Worm (Caenorhabditis elegans) whole organism, young adult: ENCODE measurements around the gene F45D11.7.
"Not testable (repeated sequence)": the region's sequence is repeated elsewhere in the genome, so short reads cannot be mapped to it uniquely, and the experiment has no call there.

ENCODE experiments used
- B0336.3 ChIP-seq: fragments of 200-800 bp; sonication (Bioruptor generic); IDR thresholded peaks from 2 replicates; pipeline ENCODE4 v1.3.6; 2022; ENCODE audit warnings: missing genetic modification characterization, missing compliant biosample characterization
- C17E4.6 ChIP-seq: fragments of 200-800 bp; sonication (Bioruptor generic); IDR thresholded peaks from 2 replicates; pipeline ENCODE4 v1.3.6; 2022; ENCODE audit warnings: missing genetic modification reagents, missing genetic modification characterization, missing compliant biosample characterization
- D2030.7 ChIP-seq: fragments of 200-800 bp; sonication (Bioruptor generic); IDR thresholded peaks from 2 replicates; pipeline ENCODE4 v1.3.6; 2022; ENCODE audit warnings: missing genetic modification reagents, missing genetic modification characterization, missing compliant biosample characterization
- F33H1.4 ChIP-seq: fragments of 200-800 bp; sonication (Bioruptor generic); IDR thresholded peaks from 2 replicates; pipeline ENCODE4 v1.3.6; 2022; ENCODE audit warnings: missing genetic modification reagents, missing genetic modification characterization, missing compliant biosample characterization
- F37B4.10 ChIP-seq: fragments of 200-800 bp; sonication (Bioruptor generic); IDR thresholded peaks from 2 replicates; pipeline ENCODE4 v1.3.6; 2022; ENCODE audit warnings: missing genetic modification characterization, missing compliant biosample characterization
- F57A8.1 ChIP-seq: fragments of 200-800 bp; sonication (Bioruptor generic); optimal IDR thresholded peaks from 2 replicates; lab custom pipeline; 2018; ENCODE audit warnings: mild to moderate bottlenecking, missing genetic modification characterization, moderate library complexity, missing compliant biosample characterization
- F57C9.4 ChIP-seq: sonication (generic microtip); optimal IDR thresholded peaks from 2 replicates; lab custom pipeline; 2017; ENCODE audit warnings: mild to moderate bottlenecking, missing genetic modification characterization, missing compliant biosample characterization
- ZK185.1 ChIP-seq: sonication (generic microtip); optimal IDR thresholded peaks from 2 replicates; lab custom pipeline; 2016; ENCODE audit warnings: mild to moderate bottlenecking, missing genetic modification characterization, missing compliant biosample characterization; ENCODE audit not compliant: poor library complexity, severe bottlenecking
- attf-6 ChIP-seq: fragments of 200-800 bp; sonication (Bioruptor generic); IDR thresholded peaks from 2 replicates; pipeline ENCODE4 v1.3.6; 2022; ENCODE audit warnings: missing genetic modification reagents, missing genetic modification characterization, missing compliant biosample characterization
- bed-1 ChIP-seq: fragments of 200-800 bp; sonication (Bioruptor generic); IDR thresholded peaks from 2 replicates; pipeline ENCODE4 v1.3.6; 2022; ENCODE audit warnings: missing genetic modification reagents, missing genetic modification characterization, missing compliant biosample characterization
- cebp-1 ChIP-seq, 2 experiments: fragments of 200-800 bp in 1 of 2; sonication (Bioruptor generic) in 1 of 2; sonication (generic microtip) in 1 of 2; IDR thresholded peaks in 1 of 2; optimal IDR thresholded peaks in 1 of 2; 2 replicates each; pipeline versions ENCODE4 v1.3.6 to Lab custom; 2017 to 2022; ENCODE audit warnings: missing compliant biosample characterization in 2 of 2, missing genetic modification characterization in 2 of 2, mild to moderate bottlenecking in 1 of 2, missing genetic modification reagents in 1 of 2, moderate library complexity in 1 of 2
- ceh-91 ChIP-seq: fragments of 200-800 bp; sonication (Bioruptor generic); IDR thresholded peaks from 2 replicates; pipeline ENCODE4 v1.3.6; 2022; ENCODE audit warnings: missing genetic modification reagents, missing genetic modification characterization, missing compliant biosample characterization
- efl-1 ChIP-seq: fragments of 150-350 bp; optimal IDR thresholded peaks from 2 replicates; lab custom pipeline; 2014; ENCODE audit warnings: missing biosample characterization, missing genetic modification reagents, missing genetic modification characterization
- egl-18 ChIP-seq: fragments of 200-800 bp; sonication (Bioruptor generic); IDR thresholded peaks from 2 replicates; pipeline ENCODE4 v1.3.6; 2022; ENCODE audit warnings: missing genetic modification reagents, missing genetic modification characterization, missing compliant biosample characterization
- gei-17 ChIP-seq: fragments of 200-800 bp; sonication (Bioruptor generic); optimal IDR thresholded peaks from 2 replicates; lab custom pipeline; 2018; ENCODE audit warnings: mild to moderate bottlenecking, missing genetic modification characterization, missing compliant biosample characterization
- hlh-26 ChIP-seq: fragments of 200-800 bp; sonication (Bioruptor generic); conservative IDR thresholded peaks from 2 replicates; pipeline ENCODE4 v1.3.6; 2022; ENCODE audit warnings: missing genetic modification reagents, missing genetic modification characterization, missing compliant biosample characterization
- lin-26 ChIP-seq: fragments of 200-800 bp; sonication (Bioruptor generic); IDR thresholded peaks from 2 replicates; pipeline ENCODE4 v1.3.6; 2022; ENCODE audit warnings: missing genetic modification reagents, missing genetic modification characterization, missing compliant biosample characterization
- lin-35 ChIP-seq, 3 experiments: fragments of 150-350 bp in 2 of 3; sonication (generic microtip) in 1 of 3; optimal IDR thresholded peaks; 2 replicates each; lab custom pipeline; 2014 to 2018; ENCODE audit warnings: missing biosample characterization in 3 of 3, missing genetic modification characterization in 3 of 3, missing genetic modification reagents in 3 of 3
- lir-1 ChIP-seq: fragments of 200-800 bp; sonication (Bioruptor generic); conservative IDR thresholded peaks from 2 replicates; pipeline ENCODE4 v1.3.6; 2022; ENCODE audit warnings: missing genetic modification reagents, missing genetic modification characterization, missing compliant biosample characterization
- madf-6 ChIP-seq: fragments of 200-800 bp; sonication (Bioruptor generic); IDR thresholded peaks from 2 replicates; pipeline ENCODE4 v1.3.6; 2022; ENCODE audit warnings: missing genetic modification reagents, missing genetic modification characterization, missing compliant biosample characterization
- mes-4 ChIP-seq: sonication (generic microtip); optimal IDR thresholded peaks from 2 replicates; lab custom pipeline; 2016; ENCODE audit warnings: missing genotype, missing genetic modification characterization, missing compliant biosample characterization
- nhr-80 ChIP-seq: sonication (generic microtip); optimal IDR thresholded peaks from 2 replicates; lab custom pipeline; 2016; ENCODE audit warnings: missing genetic modification characterization, missing compliant biosample characterization
- nhr-90 ChIP-seq: sonication (generic microtip); optimal IDR thresholded peaks from 2 replicates; lab custom pipeline; 2016; ENCODE audit warnings: missing genotype, mild to moderate bottlenecking, missing genetic modification characterization, missing compliant biosample characterization
- pbrm-1 ChIP-seq: fragments of 200-800 bp; sonication (Bioruptor generic); IDR thresholded peaks from 2 replicates; pipeline ENCODE4 v1.3.6; 2022; ENCODE audit warnings: missing genetic modification reagents, missing genetic modification characterization, missing compliant biosample characterization
- sea-2 ChIP-seq: fragments of 200-800 bp; sonication (Bioruptor generic); IDR thresholded peaks from 2 replicates; pipeline ENCODE4 v1.3.6; 2022; ENCODE audit warnings: missing genetic modification characterization, missing compliant biosample characterization
- snpc-1.1 ChIP-seq: sonication (generic microtip); optimal IDR thresholded peaks from 2 replicates; lab custom pipeline; 2017; ENCODE audit warnings: missing genetic modification characterization, mild to moderate bottlenecking, missing compliant biosample characterization, antibody characterized with exemption, moderate library complexity, missing genotype, missing genetic modification reagents; ENCODE audit not compliant: insufficient read depth
- tbp1 ChIP-seq: fragments of 200-800 bp; sonication (Bioruptor generic); optimal IDR thresholded peaks from 2 replicates; lab custom pipeline; 2018; ENCODE audit warnings: mild to moderate bottlenecking, missing genetic modification characterization, missing compliant biosample characterization
- unc-130 ChIP-seq: sonication (generic microtip); optimal IDR thresholded peaks from 2 replicates; lab custom pipeline; 2016; ENCODE audit warnings: missing genetic modification reagents, missing genetic modification characterization, missing compliant biosample characterization
- ztf-6 ChIP-seq: fragments of 200-800 bp; sonication (Bioruptor generic); IDR thresholded peaks from 2 replicates; pipeline ENCODE4 v1.3.6; 2022; ENCODE audit warnings: missing genetic modification reagents, missing genetic modification characterization, missing compliant biosample characterization

The F45D11.7 gene

DNA sequence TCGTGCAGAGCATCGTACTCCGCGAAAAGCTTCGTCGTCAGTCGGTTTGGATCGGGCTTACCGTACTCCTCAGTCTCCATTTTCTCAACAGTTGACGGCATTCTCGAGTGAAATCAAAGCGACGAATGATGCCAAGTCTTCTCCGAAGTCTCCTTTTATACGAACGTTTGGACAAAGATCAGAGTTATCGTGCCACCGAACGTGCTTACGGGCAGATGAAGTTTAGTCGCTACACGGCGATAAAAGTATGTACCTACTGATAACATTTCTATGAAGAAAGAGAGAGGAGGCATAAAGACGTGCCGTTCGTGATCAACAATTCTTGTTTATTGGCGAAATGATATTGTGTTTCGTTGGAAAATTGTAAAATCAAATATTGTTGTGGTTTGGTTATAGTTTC is 12.0 kb downstream of the F45D11.7 start, which contains the start of gene F45D11.14:
Gene F45D11.14, minus strand, starts transcription at position 101 of the 400 bp plus-strand sequence.
- TF ChIP-seq F37B4.10, lir-1, ceh-91 (GFP tag; lab: Robert Waterston, UW): not testable (repeated sequence)
- TF ChIP-seq, all 124 proteins: peak for 0; not testable (repeated sequence) for 124

ce11 chrII:1024684-1025083 is 30.4 kb downstream of the F45D11.7 start, which contains the start of gene btb-11:
btb-11 (minus strand) TSS chrII:1024784.
- not testable (repeated sequence) for TF ChIP-seq hlh-26 (GFP tag; lab: Robert Waterston, UW); lin-35 (GFP tag; optimal IDR thresholded peaks at IDR 0.05; lab: Kevin White, UChicago); tbp1 (GFP tag; lab: Kevin White, UChicago)

DNA sequence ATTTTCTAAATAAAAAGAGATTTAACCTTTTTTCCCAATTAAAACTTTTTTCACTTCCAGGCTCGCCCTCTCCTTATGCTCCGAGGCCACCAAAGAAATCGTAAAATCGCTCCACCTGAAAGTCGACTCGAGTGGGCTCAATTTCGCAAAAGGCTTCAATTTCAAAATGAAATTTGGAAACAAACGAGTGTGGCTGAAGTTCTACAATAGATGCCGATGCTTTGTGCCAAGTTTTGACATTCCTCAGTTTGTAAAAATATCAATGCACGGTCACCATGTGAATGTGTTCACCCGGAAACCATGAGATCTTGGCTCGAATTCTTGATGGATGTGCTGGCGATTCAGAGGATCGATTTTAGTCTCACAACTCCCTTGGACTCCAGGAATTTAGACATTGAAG is 32.3 kb downstream of the F45D11.7 start, which contains the start of gene M01D1.12:
Gene M01D1.12, plus strand, starts transcription at position 301 of the 400 bp plus-strand sequence.
- TF ChIP-seq mes-4 (tag; lab: Kevin White, UChicago) (no peak), D2030.7 (no peak), egl-18 (GFP tag; lab: Robert Waterston, UW) (no peak), nhr-80 (no peak), C17E4.6 (no peak), F57C9.4 (tag; lab: Kevin White, UChicago) (no peak), bed-1 (GFP tag; lab: Robert Waterston, UW) (no peak), snpc-1.1 (no peak), nhr-90 (tag; lab: Kevin White, UChicago) (no peak), cebp-1 (GFP tag; IDR thresholded peaks at IDR 0.05; lab: Robert Waterston, UW) (no peak), cebp-1 (tag; optimal IDR thresholded peaks at IDR 0.05; lab: Kevin White, UChicago) (no peak), pbrm-1 (GFP tag; lab: Robert Waterston, UW) (no peak), gei-17 (GFP tag; lab: Kevin White, UChicago) (no peak), sea-2 (GFP tag; lab: Robert Waterston, UW) (no peak), ZK185.1 (tag; lab: Kevin White, UChicago) (no peak), F57A8.1 (GFP tag; lab: Kevin White, UChicago) (no peak)

ce11 chrII:1028602-1029001 is 34.3 kb downstream of the F45D11.7 start, which contains the start of gene math-34:
math-34 (plus strand) TSS chrII:1028972.
- TF ChIP-seq unc-130 (GFP tag; lab: Kevin White, UChicago), result no peak
- no peak for TF ChIP-seq ztf-6 (GFP tag; lab: Robert Waterston, UW)
- no peak for TF ChIP-seq efl-1 (GFP tag; lab: Kevin White, UChicago)
- TF ChIP-seq madf-6 (GFP tag; lab: Robert Waterston, UW), result no peak
- peak; percentile 58 for TF ChIP-seq nhr-80
- no peak for TF ChIP-seq B0336.3 (GFP tag; lab: Robert Waterston, UW)

ce11 chrII:1034457-1034856 is 40.1 kb downstream of the F45D11.7 start:
- TF ChIP-seq lin-26 (GFP tag; lab: Robert Waterston, UW) (0 out of 2 replicates have a peak, but pooled peaks have one; percentile 23), attf-6 (GFP tag; lab: Robert Waterston, UW) (0 out of 2 replicates have a peak, but pooled peaks have one; percentile 20), F33H1.4 (GFP tag; lab: Robert Waterston, UW) (peak; percentile 44)
